Worm (Caenorhabditis elegans) whole organism, mixed stage, embryonic: ENCODE data around the gene mrpl-46.
A peak's percentile ranks its signal among the peaks of the same experiment; 100 is the strongest.

Source experiments
- ces-1 ChIP-seq: fragments of 150-350 bp; optimal IDR thresholded peaks from 2 replicates; lab custom pipeline; 2014; ENCODE audit warnings: missing biosample characterization, missing genetic modification reagents, missing genetic modification characterization
- cnd-1 ChIP-seq: fragments of 200-800 bp; sonication (Bioruptor generic); optimal IDR thresholded peaks from 2 replicates; lab custom pipeline; 2018; ENCODE audit warnings: mild to moderate bottlenecking, missing genetic modification characterization, missing compliant biosample characterization
- drap-1 ChIP-seq: fragments of 200-800 bp; sonication (Bioruptor generic); optimal IDR thresholded peaks from 3 replicates; lab custom pipeline; 2018; ENCODE audit warnings: mild to moderate bottlenecking, missing genetic modification characterization, missing compliant biosample characterization
- elt-1 ChIP-seq: sonication (generic microtip); optimal IDR thresholded peaks from 2 replicates; lab custom pipeline; 2017; ENCODE audit warnings: missing genetic modification characterization, mild to moderate bottlenecking, missing compliant biosample characterization, antibody characterized with exemption, moderate library complexity, borderline replicate concordance; ENCODE audit not compliant: insufficient read depth
- elt-3 ChIP-seq: fragments of 150-350 bp; optimal IDR thresholded peaks from 2 replicates; lab custom pipeline; 2014; ENCODE audit warnings: missing biosample characterization, missing genetic modification characterization
- lin-13 ChIP-seq: fragments of 150-350 bp; optimal IDR thresholded peaks from 2 replicates; lab custom pipeline; 2014; ENCODE audit warnings: missing biosample characterization, missing genetic modification characterization
- lsy-2 ChIP-seq: fragments of 150-350 bp; optimal IDR thresholded peaks from 2 replicates; lab custom pipeline; 2014; ENCODE audit warnings: missing biosample characterization, missing genetic modification characterization
- mep-1 ChIP-seq: fragments of 150-350 bp; optimal IDR thresholded peaks from 2 replicates; lab custom pipeline; 2017; ENCODE audit warnings: missing biosample characterization, missing genetic modification reagents, missing genetic modification characterization, inconsistent platforms
- nhr-237 ChIP-seq: fragments of 150-350 bp; optimal IDR thresholded peaks from 2 replicates; lab custom pipeline; 2014; ENCODE audit warnings: missing biosample characterization, missing genetic modification characterization
- nhr-28 ChIP-seq: fragments of 150-350 bp; optimal IDR thresholded peaks from 2 replicates; lab custom pipeline; 2014; ENCODE audit warnings: missing biosample characterization, missing genetic modification characterization
- pha-4 ChIP-seq: fragments of 150-350 bp; optimal IDR thresholded peaks from 2 replicates; lab custom pipeline; 2018; ENCODE audit warnings: missing biosample characterization, missing genetic modification reagents, missing genetic modification characterization
- snpc-4 ChIP-seq: fragments of 150-350 bp; optimal IDR thresholded peaks from 2 replicates; lab custom pipeline; 2014; ENCODE audit warnings: missing biosample characterization, missing genetic modification characterization
- unc-39 ChIP-seq: fragments of 150-350 bp; optimal IDR thresholded peaks from 2 replicates; lab custom pipeline; 2014; ENCODE audit warnings: missing biosample characterization, missing genetic modification characterization
- ztf-11 ChIP-seq: fragments of 150-350 bp; optimal IDR thresholded peaks from 2 replicates; lab custom pipeline; 2014; ENCODE audit warnings: missing biosample characterization, missing genetic modification characterization

DNA sequence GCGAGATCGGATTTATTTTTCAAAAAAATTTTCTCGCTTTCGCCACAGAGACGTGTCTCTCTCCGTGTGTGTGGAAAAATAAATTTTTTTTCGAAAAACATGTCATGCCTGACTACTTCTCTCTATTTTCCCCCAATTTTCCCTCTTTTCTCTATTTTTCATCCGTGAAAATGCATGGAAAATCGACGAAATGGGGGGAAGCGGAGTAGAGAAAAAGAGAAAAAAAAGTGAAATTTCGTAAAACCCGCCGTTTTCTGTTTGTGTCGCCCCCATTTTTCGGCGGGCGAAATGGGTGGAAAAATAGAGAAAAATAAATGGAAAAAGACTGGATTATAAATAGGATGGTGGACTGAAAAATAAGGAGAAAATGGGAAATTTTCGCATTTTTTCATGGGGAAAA is 32.9 kb downstream of the mrpl-46 start:
- TF ChIP-seq ztf-11 (tag; lab: Kevin White, UChicago) = no peak
- TF ChIP-seq ces-1 (GFP tag; lab: Kevin White, UChicago) = peak; percentile 37
- TF ChIP-seq lin-13 = no peak
- no peak for TF ChIP-seq unc-39 (tag; lab: Kevin White, UChicago)
- no peak for TF ChIP-seq elt-3
- TF ChIP-seq nhr-28 (tag; lab: Kevin White, UChicago) = no peak
- TF ChIP-seq mep-1 = no peak
- no peak for TF ChIP-seq drap-1 (GFP tag; lab: Kevin White, UChicago)
- no peak for TF ChIP-seq lsy-2 (tag; lab: Kevin White, UChicago)
- no peak for TF ChIP-seq nhr-237 (tag; lab: Kevin White, UChicago)
- TF ChIP-seq cnd-1 (tag; lab: Kevin White, UChicago) = no peak
- TF ChIP-seq pha-4 = no peak
- no peak for TF ChIP-seq snpc-4 (tag; lab: Kevin White, UChicago)
- TF ChIP-seq elt-1 (tag; lab: Kevin White, UChicago) = no peak
